Worm (Caenorhabditis elegans): ENCODE data around the gene vps-18.

Gene vps-18

ce11 chrII:4460297-4460696, 633 bp upstream of the vps-18 start (continued):
- TF ChIP-seq T07F8.4 (tag; optimal IDR thresholded peaks at IDR 0.05), result no peak
- no peak for TF ChIP-seq F23B12.7 (tag; optimal IDR thresholded peaks at IDR 0.05; ENCODE audit: insufficient read depth)
- TF ChIP-seq lin-26 (GFP tag; IDR thresholded peaks at IDR 0.05), result no peak
- no peak for TF ChIP-seq aptf-3 (GFP tag; IDR thresholded peaks at IDR 0.05)
- no peak for TF ChIP-seq ceh-100 (GFP tag; IDR thresholded peaks at IDR 0.05)
- no peak for TF ChIP-seq attf-6 (GFP tag; IDR thresholded peaks at IDR 0.05)
- no peak for TF ChIP-seq F39B2.1 (GFP tag; IDR thresholded peaks at IDR 0.05)
- TF ChIP-seq lin-54 (GFP tag; optimal IDR thresholded peaks at IDR 0.05), result peak; percentile 27
- TF ChIP-seq sptf-2 (GFP tag; optimal IDR thresholded peaks at IDR 0.05), result no peak
- no peak for TF ChIP-seq snpc-3.4 (tag; optimal IDR thresholded peaks at IDR 0.05)
- TF ChIP-seq gei-17 (GFP tag; optimal IDR thresholded peaks at IDR 0.05), result no peak
- no peak for TF ChIP-seq ztf-3 (GFP tag; optimal IDR thresholded peaks at IDR 0.05)
- TF ChIP-seq Y67H2A.10 (GFP tag; conservative IDR thresholded peaks at IDR 0.05), result no peak
- TF ChIP-seq sdz-38 (tag; optimal IDR thresholded peaks at IDR 0.05), result no peak
- no peak for TF ChIP-seq dpl-1 (GFP tag; optimal IDR thresholded peaks at IDR 0.05)
- TF ChIP-seq F55B11.4 (tag; optimal IDR thresholded peaks at IDR 0.05; ENCODE audit: borderline replicate concordance, insufficient read depth), result no peak
- no peak for TF ChIP-seq hsf-1 (GFP tag; IDR thresholded peaks at IDR 0.05)
- TF ChIP-seq nhr-90 (tag; optimal IDR thresholded peaks at IDR 0.05), result no peak
- TF ChIP-seq somi-1 (GFP tag; optimal IDR thresholded peaks at IDR 0.05), result no peak
- no peak for TF ChIP-seq nhr-179 (tag; optimal IDR thresholded peaks at IDR 0.05)
- TF ChIP-seq rec-8 (tag; optimal IDR thresholded peaks at IDR 0.05), result no peak
- TF ChIP-seq tbp1 (GFP tag; optimal IDR thresholded peaks at IDR 0.05), result no peak
- no peak for TF ChIP-seq K12H6.12 (tag; optimal IDR thresholded peaks at IDR 0.05)
- peak; percentile 91 for TF ChIP-seq F33H1.4 (GFP tag; IDR thresholded peaks at IDR 0.05)
- TF ChIP-seq madf-6 (GFP tag; IDR thresholded peaks at IDR 0.05), result peak; percentile 90
- no peak for TF ChIP-seq attf-3 (GFP tag; conservative IDR thresholded peaks at IDR 0.05)
- TF ChIP-seq madf-8 (GFP tag; conservative IDR thresholded peaks at IDR 0.05), result peak; percentile 73
- no peak for TF ChIP-seq F57A8.1 (GFP tag; optimal IDR thresholded peaks at IDR 0.05)
- no peak for TF ChIP-seq zim-3 (tag; optimal IDR thresholded peaks at IDR 0.05)
- TF ChIP-seq chd-7 (tag; optimal IDR thresholded peaks at IDR 0.05), result no peak
- no peak for TF ChIP-seq ztf-6 (GFP tag; IDR thresholded peaks at IDR 0.05)
- no peak for TF ChIP-seq Y95B8A.8 (GFP tag; IDR thresholded peaks at IDR 0.05)
- no peak for TF ChIP-seq die-1 (tag; optimal IDR thresholded peaks at IDR 0.05)
- no peak for TF ChIP-seq ztf-22 (GFP tag; optimal IDR thresholded peaks at IDR 0.05)
- TF ChIP-seq xnd-1 (tag; optimal IDR thresholded peaks at IDR 0.05), result peak; percentile 93
- TF ChIP-seq let-526 (GFP tag; IDR thresholded peaks at IDR 0.05), result no peak
- TF ChIP-seq fkh-3 (tag; optimal IDR thresholded peaks at IDR 0.05), result no peak
- peak; percentile 43; the same call in 1 of the 2 replicates for TF ChIP-seq D2030.7 (GFP tag; IDR thresholded peaks at IDR 0.05)
- TF ChIP-seq ceh-58 (GFP tag; IDR thresholded peaks at IDR 0.05), result no peak

- no peak for TF ChIP-seq akir-1 (GFP tag; optimal IDR thresholded peaks at IDR 0.05)
- no peak for TF ChIP-seq attf-5 (GFP tag; optimal IDR thresholded peaks at IDR 0.05)
- no peak for TF ChIP-seq lin-35 (GFP tag; optimal IDR thresholded peaks at IDR 0.05)
- TF ChIP-seq pha-4 (tag; optimal IDR thresholded peaks at IDR 0.05), result no peak
- TF ChIP-seq lin-54 (GFP tag; optimal IDR thresholded peaks at IDR 0.05), result no peak
- TF ChIP-seq ceh-91 (GFP tag; IDR thresholded peaks at IDR 0.05), result no peak
- no peak for TF ChIP-seq sptf-2 (GFP tag; optimal IDR thresholded peaks at IDR 0.05)
- TF ChIP-seq F49E8.2 (tag; optimal IDR thresholded peaks at IDR 0.05; ENCODE audit: insufficient read depth), result no peak
- no peak for TF ChIP-seq dpl-1 (GFP tag; optimal IDR thresholded peaks at IDR 0.05)
- no peak for TF ChIP-seq B0261.1 (tag; optimal IDR thresholded peaks at IDR 0.05)
- no peak for TF ChIP-seq fkh-3 (tag; optimal IDR thresholded peaks at IDR 0.05)
- TF ChIP-seq ztf-3 (GFP tag; optimal IDR thresholded peaks at IDR 0.05), result no peak
These were observed 1.9 kb downstream of the vps-18 start for ce11 chrII:4462842-4463241.

Data from whole organism, young adult.